Fruit fly (Drosophila melanogaster) whole organism, embryonic: ENCODE measurements around the gene fd96Cb.

Experiments used
- CG13424 ChIP-seq: fragments of 200-800 bp; sonication (Bioruptor generic); optimal IDR thresholded peaks from 2 replicates; lab custom pipeline; 2019; ENCODE audit warnings: missing biosample characterization, mild to moderate bottlenecking, missing genetic modification characterization, moderate library complexity
- CG2889 ChIP-seq: fragments of 200-800 bp; sonication (Bioruptor generic); IDR thresholded peaks from 3 replicates; pipeline ENCODE4 v1.3.6; 2022; ENCODE audit warnings: missing biosample characterization, missing genetic modification characterization
- CG9797 ChIP-seq: fragments of 200-800 bp; sonication (Bioruptor generic); optimal IDR thresholded peaks from 3 replicates; lab custom pipeline; 2018; ENCODE audit warnings: missing biosample characterization, mild to moderate bottlenecking, missing genetic modification characterization
- bsh ChIP-seq, 2 experiments: fragments of 200-800 bp; sonication (Bioruptor generic); optimal IDR thresholded peaks; 2 replicates each; lab custom pipeline; 2017 to 2018; ENCODE audit warnings: mild to moderate bottlenecking in 2 of 2, missing biosample characterization in 2 of 2, missing genetic modification characterization in 2 of 2, moderate library complexity in 1 of 2
- dysf ChIP-seq: fragments of 200-800 bp; sonication (Bioruptor generic); IDR thresholded peaks from 3 replicates; pipeline ENCODE4 v1.3.6; 2022; ENCODE audit warnings: missing biosample characterization, missing genetic modification characterization
- prd ChIP-seq, 3 experiments: fragments of >200 bp in 2 of 3; fragments of 200-800 bp in 1 of 3; sonication (Bioruptor generic) in 1 of 3; optimal IDR thresholded peaks in 2 of 3; IDR thresholded peaks in 1 of 3; 2 replicates in 2 of 3; 3 replicates in 1 of 3; pipeline versions ENCODE4 v1.3.6 to Lab custom; 2017 to 2022; ENCODE audit warnings: missing biosample characterization in 1 of 3, missing genetic modification characterization in 1 of 3

DNA sequence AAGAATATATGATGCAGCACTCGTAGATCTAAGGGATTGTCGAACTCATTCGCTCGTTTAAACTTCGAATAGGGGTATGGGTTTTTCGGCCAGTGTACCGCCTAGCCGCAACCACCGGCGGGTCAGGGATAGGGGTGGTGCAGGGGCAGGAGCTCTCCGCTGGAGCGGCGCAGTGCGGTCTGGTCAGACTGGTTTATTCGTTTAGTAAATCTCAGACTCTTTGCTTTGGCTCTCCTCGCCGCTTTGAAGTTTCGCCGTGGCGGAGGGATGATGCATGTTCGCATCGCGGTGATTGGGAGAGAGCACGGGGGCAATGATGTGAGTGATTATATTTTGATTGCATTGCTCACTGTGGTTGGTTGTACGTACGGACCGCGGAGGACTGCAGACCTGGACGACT lies 12.5 kb upstream of the fd96Cb start, which contains the start of gene fd96Ca:
- no peak for TF ChIP-seq CG9797
- no peak for TF ChIP-seq bsh (GFP tag; optimal IDR thresholded peaks at IDR 0.05; lab: Kevin White, UChicago)
- TF ChIP-seq prd (optimal IDR thresholded peaks at IDR 0.05; lab: Kevin White, UChicago): no peak
- no peak for TF ChIP-seq prd (GFP tag; IDR thresholded peaks at IDR 0.05; lab: Robert Waterston, UW)
- TF ChIP-seq dysf (GFP tag; lab: Robert Waterston, UW): no peak
- TF ChIP-seq CG2889: no peak
- TF ChIP-seq CG13424: no peak
